Fruit fly (Drosophila melanogaster) Kc167 (cell line): Measurements from ENCODE around the gene CG42655.

Experiments
- Sin3A ChIP-seq: fragments of >200 bp; optimal IDR thresholded peaks from 2 replicates; lab custom pipeline; 2018; ENCODE audit warnings: missing external identifiers
- h ChIP-seq: fragments of >200 bp; optimal IDR thresholded peaks from 3 replicates; lab custom pipeline; 2018; ENCODE audit warnings: missing external identifiers
- insv ChIP-seq: fragments of >200 bp; optimal IDR thresholded peaks from 3 replicates; lab custom pipeline; 2018; ENCODE audit warnings: missing external identifiers
- psq ChIP-seq: fragments of >200 bp; optimal IDR thresholded peaks from 2 replicates; lab custom pipeline; 2017; ENCODE audit warnings: missing external identifiers

DNA sequence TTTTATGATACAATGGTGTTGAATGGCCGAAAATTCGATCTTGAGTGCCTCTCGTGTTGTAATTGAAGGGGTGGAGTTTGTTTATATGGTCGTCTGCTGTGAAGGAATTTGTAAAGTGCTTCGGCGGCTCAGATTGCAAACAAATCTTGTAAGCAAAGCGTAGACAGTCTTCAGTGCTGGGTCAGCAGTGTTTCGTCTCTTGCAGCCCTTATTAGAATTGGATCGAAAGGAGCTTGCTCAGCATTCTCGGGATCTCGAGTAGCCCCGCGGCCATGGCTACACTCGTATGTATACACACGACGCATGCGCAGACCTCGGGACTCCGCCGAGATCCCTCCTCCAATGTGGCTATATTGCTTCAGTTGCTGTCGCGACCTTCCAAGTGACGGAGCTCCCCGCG, 24.6 kb upstream of the CG42655 start:
- TF ChIP-seq h (lab: Kevin White, UChicago) (no peak), psq (lab: Kevin White, UChicago) (no peak), insv (lab: Kevin White, UChicago) (no peak), Sin3A (lab: Kevin White, UChicago) (no peak)
